Worm (Caenorhabditis elegans): Measurements from ENCODE around the gene frpr-18.

Gene frpr-18

DNA sequence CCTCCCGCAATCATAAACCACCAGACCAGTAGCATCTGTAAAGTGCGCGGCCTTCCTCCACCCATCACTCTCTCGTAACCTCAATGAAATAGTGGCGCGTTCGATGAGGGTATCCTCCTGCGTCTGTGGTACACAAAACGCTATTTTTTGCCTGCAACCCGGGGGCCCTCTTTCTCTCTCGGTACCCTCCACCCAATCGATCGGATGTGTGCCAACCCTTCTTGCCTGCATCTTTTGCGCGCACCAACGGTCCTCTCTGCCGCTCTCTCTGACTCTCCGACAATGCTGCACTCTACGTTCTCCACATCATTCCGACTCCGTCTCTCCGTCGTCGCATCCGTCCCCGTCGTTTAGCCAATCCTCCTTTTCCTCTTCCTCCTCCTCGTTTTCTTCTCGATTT lies 9.4 kb downstream of the frpr-18 start (continued):
- peak; percentile 17 for TF ChIP-seq lin-54 (GFP tag; optimal IDR thresholded peaks at IDR 0.05)
- no peak for TF ChIP-seq nhr-90 (tag; optimal IDR thresholded peaks at IDR 0.05)
- TF ChIP-seq attf-5 (GFP tag; optimal IDR thresholded peaks at IDR 0.05), result peak; percentile 53
- peak; percentile 66 for TF ChIP-seq nfyb-1 (GFP tag; IDR thresholded peaks at IDR 0.05)
- TF ChIP-seq snpc-1.1 (tag; optimal IDR thresholded peaks at IDR 0.05; ENCODE audit: insufficient read depth), result no peak
- TF ChIP-seq ceh-100 (GFP tag; IDR thresholded peaks at IDR 0.05), result no peak
- no peak for TF ChIP-seq sdz-38 (tag; optimal IDR thresholded peaks at IDR 0.05)
- TF ChIP-seq ztf-25 (GFP tag; IDR thresholded peaks at IDR 0.05), result no peak
- TF ChIP-seq sptf-2 (GFP tag; optimal IDR thresholded peaks at IDR 0.05), result no peak
- TF ChIP-seq Y79H2A.3 (GFP tag; conservative IDR thresholded peaks at IDR 0.05), result no peak
- no peak for TF ChIP-seq C17E4.6 (GFP tag; IDR thresholded peaks at IDR 0.05)
- TF ChIP-seq nfya-1 (tag; optimal IDR thresholded peaks at IDR 0.05; ENCODE audit: borderline replicate concordance, insufficient read depth), result no peak
- no peak for TF ChIP-seq akir-1 (GFP tag; optimal IDR thresholded peaks at IDR 0.05)
- peak; percentile 45 for TF ChIP-seq athp-1 (tag; optimal IDR thresholded peaks at IDR 0.05)
- TF ChIP-seq tbx-9 (tag; optimal IDR thresholded peaks at IDR 0.05; ENCODE audit: borderline replicate concordance), result no peak
- no peak for TF ChIP-seq ceh-40 (GFP tag; IDR thresholded peaks at IDR 0.05)
- TF ChIP-seq dpl-1 (GFP tag; optimal IDR thresholded peaks at IDR 0.05), result no peak
- no peak for TF ChIP-seq ekl-4 (GFP tag; IDR thresholded peaks at IDR 0.05)
- TF ChIP-seq hsf-1 (GFP tag; IDR thresholded peaks at IDR 0.05), result no peak
- peak; percentile 52 for TF ChIP-seq mcd-1 (GFP tag; IDR thresholded peaks at IDR 0.05)
- no peak for TF ChIP-seq F55B11.4 (tag; optimal IDR thresholded peaks at IDR 0.05; ENCODE audit: borderline replicate concordance, insufficient read depth)
- TF ChIP-seq rpc-1 (optimal IDR thresholded peaks at IDR 0.05), result no peak
- no peak for TF ChIP-seq rpc-1 (tag; optimal IDR thresholded peaks at IDR 0.05)
- TF ChIP-seq hmg-1.2 (GFP tag; IDR thresholded peaks at IDR 0.05), result peak; percentile 58
- TF ChIP-seq gei-17 (GFP tag; optimal IDR thresholded peaks at IDR 0.05), result peak; percentile 16
- no peak for TF ChIP-seq madf-8 (GFP tag; conservative IDR thresholded peaks at IDR 0.05)
- TF ChIP-seq somi-1 (GFP tag; optimal IDR thresholded peaks at IDR 0.05), result peak; percentile 20
- TF ChIP-seq hlh-12 (tag; optimal IDR thresholded peaks at IDR 0.05), result no peak
- no peak for TF ChIP-seq B0035.1 (tag; optimal IDR thresholded peaks at IDR 0.05)
- peak; percentile 3 for TF ChIP-seq ztf-18 (tag; optimal IDR thresholded peaks at IDR 0.05)
- TF ChIP-seq egl-44 (GFP tag; IDR thresholded peaks at IDR 0.05), result no peak
- peak; percentile 25 for TF ChIP-seq repo-1 (tag; optimal IDR thresholded peaks at IDR 0.05)
- peak; percentile 40; the same call in 1 of the 2 replicates for TF ChIP-seq bed-2 (GFP tag; IDR thresholded peaks at IDR 0.05)
- TF ChIP-seq dpff-1 (tag; optimal IDR thresholded peaks at IDR 0.05), result no peak
- no peak for TF ChIP-seq ama-1 (optimal IDR thresholded peaks at IDR 0.05)
- no peak for TF ChIP-seq ama-1 (GFP tag; optimal IDR thresholded peaks at IDR 0.05)
- no peak for TF ChIP-seq zim-3 (tag; optimal IDR thresholded peaks at IDR 0.05)
- no peak for TF ChIP-seq mes-4 (tag; optimal IDR thresholded peaks at IDR 0.05)
- peak; percentile 44 for TF ChIP-seq madf-10 (tag; optimal IDR thresholded peaks at IDR 0.05)
- peak; percentile 2 for TF ChIP-seq snpc-4 (GFP tag; optimal IDR thresholded peaks at IDR 0.05)
- TF ChIP-seq snpc-4 (tag; optimal IDR thresholded peaks at IDR 0.05), result peak in 2 of 4 experiments; percentile 48
- TF ChIP-seq B0336.3 (GFP tag; IDR thresholded peaks at IDR 0.05), result no peak
- no peak for TF ChIP-seq Y53F4B.3 (GFP tag; IDR thresholded peaks at IDR 0.05)
- TF ChIP-seq Y53G8AR.9 (GFP tag; conservative IDR thresholded peaks at IDR 0.05), result no peak
- TF ChIP-seq bed-1 (GFP tag; IDR thresholded peaks at IDR 0.05), result no peak
- no peak for TF ChIP-seq nfya-2 (GFP tag; IDR thresholded peaks at IDR 0.05)
- TF ChIP-seq ets-4 (GFP tag; optimal IDR thresholded peaks at IDR 0.05), result no peak
- no peak for TF ChIP-seq nhr-27 (tag; optimal IDR thresholded peaks at IDR 0.05)
- peak; percentile 99 for TF ChIP-seq zfh-2 (GFP tag; conservative IDR thresholded peaks at IDR 0.05)
- TF ChIP-seq K11D2.4 (GFP tag; IDR thresholded peaks at IDR 0.05), result no peak
- no peak for TF ChIP-seq F52B5.7 (tag; optimal IDR thresholded peaks at IDR 0.05)
